Fruit fly (Drosophila melanogaster): ENCODE measurements around the gene Arpc3B.

Gene Arpc3B

dm6 chrX:17125017-17125821 is 19.6 kb upstream of the Arpc3B start (continued):
- peak; percentile 87 for TF ChIP-seq Sry-δ (GFP tag; optimal IDR thresholded peaks at IDR 0.05)
- no peak for TF ChIP-seq da (GFP tag; optimal IDR thresholded peaks at IDR 0.05)
- TF ChIP-seq gem (tag; optimal IDR thresholded peaks at IDR 0.05) = peak; percentile 80
- TF ChIP-seq CG7928 (GFP tag; optimal IDR thresholded peaks at IDR 0.05) = peak; percentile 3
- peak; percentile 39 for TF ChIP-seq CG3163 (GFP tag; optimal IDR thresholded peaks at IDR 0.05)
- TF ChIP-seq Hr78 (GFP tag; optimal IDR thresholded peaks at IDR 0.05) = peak in 1 of 2 experiments; percentile 28
- peak; percentile 43 for TF ChIP-seq CG6272 (GFP tag; IDR thresholded peaks at IDR 0.05)
- TF ChIP-seq B-H2 (GFP tag; optimal IDR thresholded peaks at IDR 0.05) = peak; percentile 36
- peak; percentile 22 for TF ChIP-seq HmgZ (tag; optimal IDR thresholded peaks at IDR 0.05)
- TF ChIP-seq CG1832 (GFP tag; optimal IDR thresholded peaks at IDR 0.05) = peak; percentile 75
- no peak for TF ChIP-seq fd102C (GFP tag; optimal IDR thresholded peaks at IDR 0.05)
- TF ChIP-seq tio (GFP tag; optimal IDR thresholded peaks at IDR 0.05) = peak; percentile 35
- peak; percentile 82 for TF ChIP-seq nerfin-2 (GFP tag; IDR thresholded peaks at IDR 0.05; ENCODE audit: partially characterized antibody)
- no peak for TF ChIP-seq CG1792 (GFP tag; optimal IDR thresholded peaks at IDR 0.05)
- TF ChIP-seq seq (GFP tag; IDR thresholded peaks at IDR 0.05) = peak; percentile 67
- TF ChIP-seq jigr1 (GFP tag; IDR thresholded peaks at IDR 0.05) = no peak
- TF ChIP-seq CG4328 (GFP tag; optimal IDR thresholded peaks at IDR 0.05) = peak; percentile 23
- peak; percentile 51 for TF ChIP-seq CG6813 (GFP tag; optimal IDR thresholded peaks at IDR 0.05)
- peak; percentile 36; the same call in 1 of the 3 replicates for TF ChIP-seq CG3726 (GFP tag; IDR thresholded peaks at IDR 0.05)
- peak; percentile 71; the same call in 1 of the 2 replicates for TF ChIP-seq al (GFP tag; IDR thresholded peaks at IDR 0.05)
- peak; percentile 47 for TF ChIP-seq CG9215 (GFP tag; IDR thresholded peaks at IDR 0.05)
- peak; percentile 62 for TF ChIP-seq CG17328 (GFP tag; IDR thresholded peaks at IDR 0.05)
- TF ChIP-seq CG18262 (tag; optimal IDR thresholded peaks at IDR 0.05) = peak; percentile 68
- peak; percentile 63 for TF ChIP-seq CG17829 (tag; optimal IDR thresholded peaks at IDR 0.05)
- TF ChIP-seq hbn (GFP tag; IDR thresholded peaks at IDR 0.05; ENCODE audit: partially characterized antibody) = peak; percentile 93
- TF ChIP-seq CG10654 (GFP tag; optimal IDR thresholded peaks at IDR 0.05) = peak; percentile 44
- TF ChIP-seq Ets97D (GFP tag; optimal IDR thresholded peaks at IDR 0.05) = peak; percentile 21
- TF ChIP-seq ftz-f1 (GFP tag; optimal IDR thresholded peaks at IDR 0.05) = peak; percentile 86
- no peak; the same call in 1 of the 2 replicates for TF ChIP-seq dati (GFP tag; IDR thresholded peaks at IDR 0.05)
- TF ChIP-seq maf-S (GFP tag; optimal IDR thresholded peaks at IDR 0.05) = peak; percentile 40
- no peak for TF ChIP-seq schlank (tag; optimal IDR thresholded peaks at IDR 0.05)
- TF ChIP-seq CG11695 (GFP tag; IDR thresholded peaks at IDR 0.05) = peak; percentile 83
- peak; percentile 95 for TF ChIP-seq CG2129 (GFP tag; IDR thresholded peaks at IDR 0.05; ENCODE audit: partially characterized antibody)
- TF ChIP-seq exex (tag; optimal IDR thresholded peaks at IDR 0.05) = peak; percentile 62
- TF ChIP-seq Atf-2 (GFP tag; optimal IDR thresholded peaks at IDR 0.05) = no peak
- peak; percentile 83 for TF ChIP-seq fd3F (GFP tag; optimal IDR thresholded peaks at IDR 0.05)
- peak in 1 of 2 experiments; percentile 45 for TF ChIP-seq bsh (GFP tag; optimal IDR thresholded peaks at IDR 0.05)
- peak; percentile 92 for TF ChIP-seq sna (GFP tag; IDR thresholded peaks at IDR 0.05; ENCODE audit: partially characterized antibody)
- peak; percentile 52 for TF ChIP-seq Sry-β (GFP tag; optimal IDR thresholded peaks at IDR 0.05)
- TF ChIP-seq zen2 (GFP tag; IDR thresholded peaks at IDR 0.05; ENCODE audit: partially characterized antibody) = no peak; the same call in 2 of the 3 replicates
- peak; percentile 68 for TF ChIP-seq CG6689 (GFP tag; IDR thresholded peaks at IDR 0.05)
- 0 out of 2 replicates have a peak, but pooled peaks have one; percentile 30 for TF ChIP-seq CG10321 (GFP tag; IDR thresholded peaks at IDR 0.05)
- peak; percentile 34 for TF ChIP-seq MTF-1 (GFP tag; optimal IDR thresholded peaks at IDR 0.05; ENCODE audit: borderline replicate concordance)
- TF ChIP-seq run (tag; optimal IDR thresholded peaks at IDR 0.05) = no peak
- TF ChIP-seq HLH4C (GFP tag; IDR thresholded peaks at IDR 0.05; ENCODE audit: partially characterized antibody) = peak; percentile 85
- TF ChIP-seq Mes4 (GFP tag; optimal IDR thresholded peaks at IDR 0.05) = no peak
- no peak for TF ChIP-seq p53 (GFP tag; optimal IDR thresholded peaks at IDR 0.05)
- no peak for TF ChIP-seq lbe (GFP tag; optimal IDR thresholded peaks at IDR 0.05)

All from whole organism, embryonic.